Fruit fly (Drosophila melanogaster) whole organism, embryonic: ENCODE data around the gene CG12009.

ENCODE experiments used
- Bgb ChIP-seq: fragments of 200-800 bp; sonication (Bioruptor generic); IDR thresholded peaks from 2 replicates; pipeline ENCODE4 v1.3.6; 2022; ENCODE audit warnings: missing biosample characterization, missing genetic modification characterization; ENCODE audit not compliant: partially characterized antibody
- CG15269 ChIP-seq: fragments of 200-800 bp; sonication (Bioruptor generic); optimal IDR thresholded peaks from 2 replicates; lab custom pipeline; 2018; ENCODE audit warnings: missing biosample characterization, mild to moderate bottlenecking, missing genetic modification characterization, moderate library complexity
- CG1647 ChIP-seq: fragments of 200-800 bp; sonication (Bioruptor generic); optimal IDR thresholded peaks from 3 replicates; lab custom pipeline; 2016; ENCODE audit warnings: missing biosample characterization, missing genetic modification characterization
- CG18476 ChIP-seq: fragments of 200-800 bp; sonication (Bioruptor generic); optimal IDR thresholded peaks from 2 replicates; lab custom pipeline; 2016; ENCODE audit warnings: missing biosample characterization, mild to moderate bottlenecking, missing genetic modification characterization
- CG18619 ChIP-seq: fragments of 200-800 bp; sonication (Bioruptor generic); optimal IDR thresholded peaks from 3 replicates; lab custom pipeline; 2017; ENCODE audit warnings: missing biosample characterization, mild to moderate bottlenecking, missing genetic modification characterization
- CG2116 ChIP-seq: fragments of 200-800 bp; sonication (Bioruptor generic); optimal IDR thresholded peaks from 3 replicates; lab custom pipeline; 2018; ENCODE audit warnings: missing biosample characterization, mild to moderate bottlenecking, missing genetic modification characterization
- CG30403 ChIP-seq: fragments of 200-800 bp; sonication (Bioruptor generic); optimal IDR thresholded peaks from 3 replicates; lab custom pipeline; 2016; ENCODE audit warnings: missing biosample characterization, missing genetic modification characterization
- CG3726 ChIP-seq: fragments of 200-800 bp; sonication (Bioruptor generic); IDR thresholded peaks from 3 replicates; pipeline ENCODE4, ENCODE4 v1.3.6; 2022; ENCODE audit warnings: missing biosample characterization, missing genetic modification characterization
- CG6175 ChIP-seq: fragments of 200-800 bp; sonication (Bioruptor generic); IDR thresholded peaks from 3 replicates; pipeline ENCODE4 v1.3.6; 2022; ENCODE audit warnings: missing biosample characterization, missing genetic modification characterization
- CG6654 ChIP-seq: fragments of 200-800 bp; sonication (Bioruptor generic); optimal IDR thresholded peaks from 2 replicates; lab custom pipeline; 2017; ENCODE audit warnings: missing biosample characterization, mild to moderate bottlenecking, missing genetic modification characterization
- CG7987 ChIP-seq: fragments of 200-800 bp; sonication (Bioruptor generic); optimal IDR thresholded peaks from 2 replicates; lab custom pipeline; 2018; ENCODE audit warnings: missing biosample characterization, mild to moderate bottlenecking, missing genetic modification characterization, moderate library complexity
- Deaf1 ChIP-seq: fragments of 200-800 bp; optimal IDR thresholded peaks from 3 replicates; lab custom pipeline; 2019; ENCODE audit warnings: missing biosample characterization, mild to moderate bottlenecking, missing genetic modification characterization, moderate library complexity
- Dek ChIP-seq: fragments of 200-800 bp; sonication (Bioruptor generic); optimal IDR thresholded peaks from 3 replicates; lab custom pipeline; 2019; ENCODE audit warnings: missing biosample characterization, mild to moderate bottlenecking, missing genetic modification characterization, moderate library complexity
- Doc3 ChIP-seq: fragments of 200-800 bp; sonication (Bioruptor generic); IDR thresholded peaks from 3 replicates; pipeline ENCODE4 v1.3.6; 2022; ENCODE audit warnings: missing biosample characterization, missing genetic modification characterization; ENCODE audit not compliant: partially characterized antibody
- Ets65A ChIP-seq: fragments of 200-800 bp; sonication (Bioruptor generic); peaks from one replicate; lab custom pipeline; 2016; ENCODE audit warnings: missing biosample characterization, missing genetic modification characterization
- HLH4C ChIP-seq: fragments of 200-800 bp; sonication (Bioruptor generic); IDR thresholded peaks from 3 replicates; pipeline ENCODE4 v1.3.6; 2022; ENCODE audit warnings: missing biosample characterization, missing genetic modification characterization; ENCODE audit not compliant: partially characterized antibody
- Jarid2 ChIP-seq: fragments of 200-800 bp; sonication (Bioruptor generic); optimal IDR thresholded peaks from 3 replicates; lab custom pipeline; 2017; ENCODE audit warnings: mild to moderate bottlenecking, missing biosample characterization, missing genetic modification reagents, missing genetic modification characterization
- MBD-R2 ChIP-seq: fragments of 200-800 bp; sonication (Bioruptor generic); IDR thresholded peaks from 2 replicates; pipeline ENCODE4 v1.3.6; 2022; ENCODE audit warnings: missing biosample characterization, missing genetic modification characterization
- Max ChIP-seq: fragments of 200-800 bp; sonication (Bioruptor generic); optimal IDR thresholded peaks from 2 replicates; lab custom pipeline; 2016; ENCODE audit warnings: missing biosample characterization, mild to moderate bottlenecking, missing genetic modification characterization
- NFAT ChIP-seq: fragments of 200-800 bp; sonication (Bioruptor generic); IDR thresholded peaks from 2 replicates; pipeline ENCODE4 v1.3.6; 2022; ENCODE audit warnings: missing biosample characterization, missing genetic modification characterization
- Oaz ChIP-seq: fragments of 200-800 bp; sonication (Bioruptor generic); IDR thresholded peaks from 2 replicates; pipeline ENCODE4 v1.3.6; 2022; ENCODE audit warnings: missing biosample characterization, missing genetic modification characterization
- Rfx ChIP-seq: fragments of 200-800 bp; sonication (Bioruptor generic); IDR thresholded peaks from 2 replicates; pipeline ENCODE4 v1.3.6; 2022; ENCODE audit warnings: missing biosample characterization, missing genetic modification characterization
- Spps ChIP-seq: fragments of 200-800 bp; sonication (Bioruptor generic); optimal IDR thresholded peaks from 2 replicates; lab custom pipeline; 2018; ENCODE audit warnings: missing biosample characterization, mild to moderate bottlenecking, missing genetic modification characterization
- Sry-β ChIP-seq: fragments of 200-800 bp; sonication (Bioruptor generic); optimal IDR thresholded peaks from 2 replicates; lab custom pipeline; 2018; ENCODE audit warnings: missing biosample characterization, mild to moderate bottlenecking, missing genetic modification characterization, moderate library complexity
- ato ChIP-seq: fragments of 200-800 bp; sonication (Bioruptor generic); IDR thresholded peaks from 2 replicates; pipeline ENCODE4 v1.3.6; 2022; ENCODE audit warnings: missing biosample characterization, missing genetic modification characterization; ENCODE audit not compliant: partially characterized antibody
- bowl ChIP-seq: fragments of 200-800 bp; sonication (Bioruptor generic); IDR thresholded peaks from 2 replicates; pipeline ENCODE4 v1.3.6; 2022; ENCODE audit warnings: missing biosample characterization, missing genetic modification characterization
- cad ChIP-seq: fragments of >200 bp; optimal IDR thresholded peaks from 2 replicates; lab custom pipeline; 2017; ENCODE audit warnings: missing biosample characterization, missing genetic modification characterization
- cas ChIP-seq: fragments of 200-800 bp; sonication (Bioruptor generic); IDR thresholded peaks from 2 replicates; pipeline ENCODE4 v1.3.6; 2022; ENCODE audit warnings: missing biosample characterization, missing genetic modification characterization
- cato ChIP-seq: fragments of 200-800 bp; sonication (Bioruptor generic); optimal IDR thresholded peaks from 2 replicates; lab custom pipeline; 2016; ENCODE audit warnings: missing biosample characterization, missing genetic modification characterization, borderline replicate concordance
- chinmo ChIP-seq: fragments of 200-800 bp; sonication (Bioruptor generic); IDR thresholded peaks from 4 replicates; pipeline ENCODE4 v1.3.6; 2022; ENCODE audit warnings: missing biosample characterization, missing genetic modification characterization; ENCODE audit not compliant: partially characterized antibody
- chm ChIP-seq: fragments of 200-800 bp; sonication (Bioruptor generic); IDR thresholded peaks from 2 replicates; pipeline ENCODE4 v1.3.6; 2022; ENCODE audit warnings: missing biosample characterization, missing genetic modification characterization
- da ChIP-seq: fragments of 200-800 bp; sonication (Bioruptor generic); optimal IDR thresholded peaks from 2 replicates; lab custom pipeline; 2016; ENCODE audit warnings: missing biosample characterization, missing genetic modification characterization
- dimm ChIP-seq: fragments of 200-800 bp; sonication (Bioruptor generic); IDR thresholded peaks from 2 replicates; pipeline ENCODE4 v1.3.6; 2022; ENCODE audit warnings: missing biosample characterization, missing genetic modification characterization
- fd64A ChIP-seq: fragments of 200-800 bp; sonication (Bioruptor generic); optimal IDR thresholded peaks from 3 replicates; lab custom pipeline; 2018; ENCODE audit warnings: missing biosample characterization, mild to moderate bottlenecking, missing genetic modification characterization
- fu2 ChIP-seq: fragments of 200-800 bp; sonication (Bioruptor generic); optimal IDR thresholded peaks from 2 replicates; lab custom pipeline; 2016; ENCODE audit warnings: missing biosample characterization, missing genetic modification characterization
- grau ChIP-seq: fragments of 200-800 bp; optimal IDR thresholded peaks from 3 replicates; lab custom pipeline; 2019; ENCODE audit warnings: missing biosample characterization, mild to moderate bottlenecking, missing genetic modification characterization, moderate library complexity
- gro ChIP-seq: fragments of 200-800 bp; sonication (Bioruptor generic); optimal IDR thresholded peaks from 2 replicates; lab custom pipeline; 2016; ENCODE audit warnings: missing biosample characterization, missing genetic modification characterization
- kni ChIP-seq: fragments of 200-800 bp; sonication (Bioruptor generic); optimal IDR thresholded peaks from 3 replicates; lab custom pipeline; 2017; ENCODE audit warnings: mild to moderate bottlenecking, missing biosample characterization, missing genetic modification reagents, missing genetic modification characterization
- nom ChIP-seq: fragments of 200-800 bp; sonication (Bioruptor generic); optimal IDR thresholded peaks from 2 replicates; lab custom pipeline; 2017; ENCODE audit warnings: missing biosample characterization, missing genetic modification characterization, mild to moderate bottlenecking, moderate library complexity, missing genetic modification reagents
- oc ChIP-seq: fragments of 200-800 bp; sonication (Bioruptor generic); optimal IDR thresholded peaks from 2 replicates; lab custom pipeline; 2018; ENCODE audit warnings: missing biosample characterization, mild to moderate bottlenecking, missing genetic modification characterization, moderate library complexity
- pb ChIP-seq: fragments of 200-800 bp; sonication (Bioruptor generic); optimal IDR thresholded peaks from 3 replicates; lab custom pipeline; 2016; ENCODE audit warnings: missing biosample characterization, missing genetic modification characterization
- prd ChIP-seq, 3 experiments: fragments of >200 bp in 2 of 3; fragments of 200-800 bp in 1 of 3; sonication (Bioruptor generic) in 1 of 3; optimal IDR thresholded peaks in 2 of 3; IDR thresholded peaks in 1 of 3; 2 replicates in 2 of 3; 3 replicates in 1 of 3; pipeline versions ENCODE4 v1.3.6 to Lab custom; 2017 to 2022; ENCODE audit warnings: missing biosample characterization in 1 of 3, missing genetic modification characterization in 1 of 3
- pros ChIP-seq: fragments of 200-800 bp; sonication (Bioruptor generic); optimal IDR thresholded peaks from 3 replicates; lab custom pipeline; 2019; ENCODE audit warnings: missing biosample characterization, mild to moderate bottlenecking, missing genetic modification characterization, moderate library complexity
- pum ChIP-seq: fragments of 200-800 bp; sonication (Bioruptor generic); optimal IDR thresholded peaks from 2 replicates; lab custom pipeline; 2016; ENCODE audit warnings: missing biosample characterization, missing genetic modification characterization
- sd ChIP-seq: fragments of 200-800 bp; sonication (Bioruptor generic); optimal IDR thresholded peaks from 3 replicates; lab custom pipeline; 2018; ENCODE audit warnings: missing biosample characterization, mild to moderate bottlenecking, missing genetic modification characterization, moderate library complexity
- sim ChIP-seq: fragments of 200-800 bp; sonication (Bioruptor generic); IDR thresholded peaks from 2 replicates; pipeline ENCODE4 v1.3.6; 2022; ENCODE audit warnings: missing biosample characterization, missing genetic modification characterization
- tio ChIP-seq: fragments of 200-800 bp; sonication (Bioruptor generic); optimal IDR thresholded peaks from 2 replicates; lab custom pipeline; 2017; ENCODE audit warnings: missing biosample characterization, missing genetic modification characterization, inconsistent platforms
- tna ChIP-seq: fragments of 200-800 bp; sonication (Bioruptor generic); IDR thresholded peaks from 2 replicates; pipeline ENCODE4 v1.3.6; 2022; ENCODE audit warnings: missing biosample characterization, missing genetic modification characterization; ENCODE audit not compliant: partially characterized antibody

CG12009 gene

dm6 chr3L:3338028-3338855 lies 47.0 kb downstream of the CG12009 start (continued):
- TF ChIP-seq pb (GFP tag; lab: Kevin White, UChicago), result no peak
- no peak for TF ChIP-seq pros (GFP tag; lab: Kevin White, UChicago)
- no peak for TF ChIP-seq da (GFP tag; lab: Kevin White, UChicago)
- TF ChIP-seq CG7987 (GFP tag; lab: Kevin White, UChicago), result no peak
- TF ChIP-seq CG3726, result no peak
- TF ChIP-seq CG2116, result no peak
- TF ChIP-seq MBD-R2 (GFP tag; lab: Robert Waterston, UW), result no peak
- TF ChIP-seq Oaz (GFP tag; lab: Robert Waterston, UW), result no peak
- TF ChIP-seq NFAT (GFP tag; lab: Robert Waterston, UW), result 0 out of 2 replicates have a peak, but pooled peaks have one; percentile 21
- TF ChIP-seq fd64A (GFP tag; lab: Kevin White, UChicago), result no peak
- TF ChIP-seq Max (GFP tag; lab: Kevin White, UChicago), result no peak
- TF ChIP-seq fu2, result no peak
- TF ChIP-seq CG18476, result no peak
- TF ChIP-seq dimm (GFP tag; lab: Robert Waterston, UW), result no peak
- no peak for TF ChIP-seq bowl (GFP tag; lab: Robert Waterston, UW)
- no peak for TF ChIP-seq Spps (tag; lab: Kevin White, UChicago)
- TF ChIP-seq sim, result no peak
- no peak for TF ChIP-seq cas (GFP tag; lab: Robert Waterston, UW)
- TF ChIP-seq CG6175, result no peak
- no peak for TF ChIP-seq Rfx (GFP tag; lab: Robert Waterston, UW)
- no peak for TF ChIP-seq pum (GFP tag; lab: Kevin White, UChicago)
- 0 out of 3 replicates have a peak, but pooled peaks have one; percentile 29 for TF ChIP-seq HLH4C (GFP tag; lab: Robert Waterston, UW)
- peak; percentile 67 for TF ChIP-seq Ets65A (GFP tag; lab: Kevin White, UChicago)
- peak; percentile 34 for TF ChIP-seq grau (tag; lab: Kevin White, UChicago)
- no peak for TF ChIP-seq Sry-β
- TF ChIP-seq Jarid2 (GFP tag; lab: Kevin White, UChicago), result no peak
- peak; percentile 15; the same call in 1 of the 2 replicates for TF ChIP-seq tna (GFP tag; lab: Robert Waterston, UW)
- TF ChIP-seq cad (GFP tag; lab: Kevin White, UChicago), result peak; percentile 54
- TF ChIP-seq CG6654, result peak; percentile 94
- TF ChIP-seq Bgb (GFP tag; lab: Robert Waterston, UW), result no peak
- TF ChIP-seq Deaf1, result no peak
- no peak for TF ChIP-seq Dek
- no peak for TF ChIP-seq cato (GFP tag; lab: Kevin White, UChicago)
- TF ChIP-seq prd (optimal IDR thresholded peaks at IDR 0.05; lab: Kevin White, UChicago), result no peak
- TF ChIP-seq prd (GFP tag; IDR thresholded peaks at IDR 0.05; lab: Robert Waterston, UW), result no peak; the same call in 2 of the 3 replicates
- TF ChIP-seq Doc3, result no peak
- peak; percentile 31 for TF ChIP-seq nom (GFP tag; lab: Kevin White, UChicago)
- no peak for TF ChIP-seq gro
- no peak for TF ChIP-seq CG18619 (GFP tag; lab: Kevin White, UChicago)
- peak; percentile 97 for TF ChIP-seq sd (tag; lab: Kevin White, UChicago)
- TF ChIP-seq CG30403 (GFP tag; lab: Kevin White, UChicago), result no peak
- peak; percentile 75 for TF ChIP-seq oc
- TF ChIP-seq kni (GFP tag; lab: Kevin White, UChicago), result peak; percentile 29
- 0 out of 2 replicates have a peak, but pooled peaks have one; percentile 25 for TF ChIP-seq ato
- TF ChIP-seq chm (GFP tag; lab: Robert Waterston, UW), result peak; percentile 38; the same call in 1 of the 2 replicates
- no peak for TF ChIP-seq CG15269 (tag; lab: Kevin White, UChicago)
- TF ChIP-seq chinmo, result peak; percentile 77; the same call in 2 of the 4 replicates
- no peak for TF ChIP-seq tio (GFP tag; lab: Kevin White, UChicago)
- no peak for TF ChIP-seq CG1647 (GFP tag; lab: Kevin White, UChicago)
